Worm (Caenorhabditis elegans) whole organism, mixed stage, embryonic: Measurements from ENCODE around the gene htrl-1.

ENCODE experiments used
- M03D4.4 ChIP-seq: sonication (generic microtip); optimal IDR thresholded peaks from 2 replicates; lab custom pipeline; 2017; ENCODE audit warnings: mild to moderate bottlenecking, missing genetic modification characterization, missing compliant biosample characterization
- bed-3 ChIP-seq: fragments of 200-800 bp; sonication (Bioruptor generic); optimal IDR thresholded peaks from 3 replicates; lab custom pipeline; 2018; ENCODE audit warnings: mild to moderate bottlenecking, missing genetic modification characterization, moderate library complexity, missing compliant biosample characterization
- blmp-1 ChIP-seq: fragments of 150-350 bp; optimal IDR thresholded peaks from 2 replicates; lab custom pipeline; 2014; ENCODE audit warnings: missing biosample characterization, missing genetic modification characterization
- ceh-39 ChIP-seq: fragments of 150-350 bp; optimal IDR thresholded peaks from 2 replicates; lab custom pipeline; 2014; ENCODE audit warnings: missing biosample characterization, missing genetic modification characterization
- ceh-43 ChIP-seq: fragments of 200-800 bp; sonication (Bioruptor generic); optimal IDR thresholded peaks from 2 replicates; lab custom pipeline; 2018; ENCODE audit warnings: mild to moderate bottlenecking, missing genetic modification characterization, moderate library complexity, missing compliant biosample characterization
- ceh-83 ChIP-seq: fragments of 200-800 bp; sonication (Bioruptor generic); optimal IDR thresholded peaks from 2 replicates; lab custom pipeline; 2018; ENCODE audit warnings: mild to moderate bottlenecking, missing genetic modification characterization, missing compliant biosample characterization
- ces-1 ChIP-seq: fragments of 150-350 bp; optimal IDR thresholded peaks from 2 replicates; lab custom pipeline; 2014; ENCODE audit warnings: missing biosample characterization, missing genetic modification reagents, missing genetic modification characterization
- cnd-1 ChIP-seq: fragments of 200-800 bp; sonication (Bioruptor generic); optimal IDR thresholded peaks from 2 replicates; lab custom pipeline; 2018; ENCODE audit warnings: mild to moderate bottlenecking, missing genetic modification characterization, missing compliant biosample characterization
- drap-1 ChIP-seq: fragments of 200-800 bp; sonication (Bioruptor generic); optimal IDR thresholded peaks from 3 replicates; lab custom pipeline; 2018; ENCODE audit warnings: mild to moderate bottlenecking, missing genetic modification characterization, missing compliant biosample characterization
- elt-1 ChIP-seq: sonication (generic microtip); optimal IDR thresholded peaks from 2 replicates; lab custom pipeline; 2017; ENCODE audit warnings: missing genetic modification characterization, mild to moderate bottlenecking, missing compliant biosample characterization, antibody characterized with exemption, moderate library complexity, borderline replicate concordance; ENCODE audit not compliant: insufficient read depth
- elt-3 ChIP-seq: fragments of 150-350 bp; optimal IDR thresholded peaks from 2 replicates; lab custom pipeline; 2014; ENCODE audit warnings: missing biosample characterization, missing genetic modification characterization
- flh-1 ChIP-seq: fragments of 200-800 bp; sonication (Bioruptor generic); optimal IDR thresholded peaks from 2 replicates; lab custom pipeline; 2018; ENCODE audit warnings: mild to moderate bottlenecking, missing genetic modification characterization, moderate library complexity, missing compliant biosample characterization
- ham-2 ChIP-seq: fragments of 200-800 bp; sonication (Bioruptor generic); optimal IDR thresholded peaks from 2 replicates; lab custom pipeline; 2018; ENCODE audit warnings: mild to moderate bottlenecking, missing genetic modification characterization, missing compliant biosample characterization
- hlh-1 ChIP-seq: fragments of 150-350 bp; optimal IDR thresholded peaks from 2 replicates; lab custom pipeline; 2014; ENCODE audit warnings: missing biosample characterization, missing genetic modification reagents, missing genetic modification characterization
- lin-13 ChIP-seq: fragments of 150-350 bp; optimal IDR thresholded peaks from 2 replicates; lab custom pipeline; 2014; ENCODE audit warnings: missing biosample characterization, missing genetic modification characterization
- lin-32 ChIP-seq: fragments of 200-800 bp; sonication (Bioruptor generic); optimal IDR thresholded peaks from 2 replicates; lab custom pipeline; 2018; ENCODE audit warnings: mild to moderate bottlenecking, missing genetic modification characterization, missing compliant biosample characterization
- lsy-2 ChIP-seq: fragments of 150-350 bp; optimal IDR thresholded peaks from 2 replicates; lab custom pipeline; 2014; ENCODE audit warnings: missing biosample characterization, missing genetic modification characterization
- mab-5 ChIP-seq: fragments of 150-350 bp; optimal IDR thresholded peaks from 2 replicates; lab custom pipeline; 2014; ENCODE audit warnings: missing biosample characterization, missing genetic modification characterization
- mep-1 ChIP-seq: fragments of 150-350 bp; optimal IDR thresholded peaks from 2 replicates; lab custom pipeline; 2017; ENCODE audit warnings: missing biosample characterization, missing genetic modification reagents, missing genetic modification characterization, inconsistent platforms
- mls-2 ChIP-seq: sonication (generic microtip); optimal IDR thresholded peaks from 2 replicates; lab custom pipeline; 2016; ENCODE audit warnings: mild to moderate bottlenecking, missing genetic modification characterization, moderate library complexity, missing compliant biosample characterization
- nhr-12 ChIP-seq: fragments of 150-350 bp; optimal IDR thresholded peaks from 2 replicates; lab custom pipeline; 2014; ENCODE audit warnings: missing biosample characterization, missing genetic modification characterization
- nhr-2 ChIP-seq: fragments of 150-350 bp; optimal IDR thresholded peaks from 2 replicates; lab custom pipeline; 2014; ENCODE audit warnings: missing biosample characterization, missing genetic modification characterization
- nhr-237 ChIP-seq: fragments of 150-350 bp; optimal IDR thresholded peaks from 2 replicates; lab custom pipeline; 2014; ENCODE audit warnings: missing biosample characterization, missing genetic modification characterization
- nhr-28 ChIP-seq: fragments of 150-350 bp; optimal IDR thresholded peaks from 2 replicates; lab custom pipeline; 2014; ENCODE audit warnings: missing biosample characterization, missing genetic modification characterization
- nhr-76 ChIP-seq: sonication (generic microtip); optimal IDR thresholded peaks from 2 replicates; lab custom pipeline; 2017; ENCODE audit warnings: missing biosample characterization, missing genetic modification characterization
- pha-4 ChIP-seq: fragments of 150-350 bp; optimal IDR thresholded peaks from 2 replicates; lab custom pipeline; 2018; ENCODE audit warnings: missing biosample characterization, missing genetic modification reagents, missing genetic modification characterization
- sem-2 ChIP-seq: fragments of 200-800 bp; sonication (Bioruptor generic); optimal IDR thresholded peaks from 2 replicates; lab custom pipeline; 2018; ENCODE audit warnings: mild to moderate bottlenecking, missing genetic modification characterization, missing compliant biosample characterization
- snpc-4 ChIP-seq: fragments of 150-350 bp; optimal IDR thresholded peaks from 2 replicates; lab custom pipeline; 2014; ENCODE audit warnings: missing biosample characterization, missing genetic modification characterization
- sptf-1 ChIP-seq: sonication (generic microtip); optimal IDR thresholded peaks from 2 replicates; lab custom pipeline; 2017; ENCODE audit warnings: mild to moderate bottlenecking, missing genetic modification characterization, moderate library complexity, missing compliant biosample characterization
- tbx-8 ChIP-seq: fragments of 200-800 bp; sonication (Bioruptor generic); optimal IDR thresholded peaks from 2 replicates; lab custom pipeline; 2018; ENCODE audit warnings: mild to moderate bottlenecking, missing genetic modification characterization, moderate library complexity, missing compliant biosample characterization
- unc-120 ChIP-seq: sonication (generic microtip); optimal IDR thresholded peaks from 2 replicates; lab custom pipeline; 2017; ENCODE audit warnings: missing genetic modification characterization, missing compliant biosample characterization; ENCODE audit not compliant: poor library complexity, severe bottlenecking
- unc-39 ChIP-seq: fragments of 150-350 bp; optimal IDR thresholded peaks from 2 replicates; lab custom pipeline; 2014; ENCODE audit warnings: missing biosample characterization, missing genetic modification characterization
- unc-62 ChIP-seq: fragments of 150-350 bp; optimal IDR thresholded peaks from 2 replicates; lab custom pipeline; 2014; ENCODE audit warnings: missing biosample characterization, missing genetic modification reagents, missing genetic modification characterization
- zip-8 ChIP-seq: fragments of 150-350 bp; optimal IDR thresholded peaks from 2 replicates; lab custom pipeline; 2014; ENCODE audit warnings: missing biosample characterization, missing genetic modification characterization
- ztf-11 ChIP-seq: fragments of 150-350 bp; optimal IDR thresholded peaks from 2 replicates; lab custom pipeline; 2014; ENCODE audit warnings: missing biosample characterization, missing genetic modification characterization

Gene htrl-1

DNA sequence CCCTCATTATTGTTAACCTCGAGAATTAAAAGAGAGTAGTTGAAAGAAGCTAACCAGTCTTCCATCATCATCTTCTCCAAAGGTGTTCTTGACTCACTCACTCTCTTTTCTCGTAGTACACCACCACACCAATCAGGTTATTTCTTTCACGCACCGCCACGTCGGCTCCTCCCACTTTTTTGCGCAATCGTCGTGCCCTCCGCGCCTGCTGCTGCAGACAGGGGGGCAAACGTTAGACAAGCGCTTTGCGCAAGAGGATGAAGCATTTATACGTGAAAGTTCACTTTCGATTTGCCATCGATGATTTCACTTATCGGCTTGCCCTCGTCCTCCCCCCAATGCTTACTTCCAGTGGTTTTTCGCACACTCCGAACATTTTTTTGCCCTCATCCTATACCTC lies 29.2 kb upstream of the htrl-1 start:
- TF ChIP-seq ham-2, result peak; percentile 44
- TF ChIP-seq nhr-76 (tag; lab: Kevin White, UChicago), result no peak
- peak; percentile 70 for TF ChIP-seq blmp-1 (tag; lab: Kevin White, UChicago)
- TF ChIP-seq sptf-1, result peak; percentile 28
- TF ChIP-seq mep-1, result no peak
- TF ChIP-seq, all 35 proteins: peak for 3

DNA sequence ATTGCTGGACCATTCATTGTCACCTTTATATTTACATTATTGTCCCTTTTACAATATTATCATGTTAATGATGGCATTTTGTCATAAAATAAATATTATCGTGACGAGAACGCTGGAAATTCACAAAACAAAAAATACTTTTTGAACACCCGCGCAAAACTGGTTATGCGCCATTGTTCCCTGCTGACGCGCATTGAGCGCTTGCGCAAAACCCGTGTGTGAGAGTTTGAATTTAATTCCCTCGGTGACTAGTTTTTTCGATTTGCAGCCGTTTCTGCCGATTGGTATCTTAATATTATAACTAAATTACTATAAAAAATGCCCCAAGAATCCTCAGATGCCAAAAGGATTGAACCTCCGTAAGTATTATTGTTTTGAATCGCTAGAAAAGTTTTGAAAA lies 25.3 kb upstream of the htrl-1 start, which contains the start of gene pafo-1:
TSS of gene pafo-1 (plus strand) at position 256 of the 400 bp plus-strand sequence.
- TF ChIP-seq lsy-2 (tag; lab: Kevin White, UChicago) (peak; percentile 75), drap-1 (GFP tag; lab: Kevin White, UChicago) (peak; percentile 49), ces-1 (no peak), snpc-4 (tag; lab: Kevin White, UChicago) (no peak), sptf-1 (no peak), blmp-1 (tag; lab: Kevin White, UChicago) (no peak), ceh-43 (GFP tag; lab: Kevin White, UChicago) (peak; percentile 44), nhr-76 (tag; lab: Kevin White, UChicago) (no peak), elt-3 (tag; lab: Kevin White, UChicago) (no peak), cnd-1 (tag; lab: Kevin White, UChicago) (peak; percentile 47), nhr-237 (tag; lab: Kevin White, UChicago) (peak; percentile 74), zip-8 (tag; lab: Kevin White, UChicago) (no peak), unc-62 (no peak), ceh-83 (GFP tag; lab: Kevin White, UChicago) (peak; percentile 19), mep-1 (peak; percentile 80), ham-2 (no peak), ztf-11 (tag; lab: Kevin White, UChicago) (no peak), mab-5 (tag; lab: Kevin White, UChicago) (no peak), mls-2 (tag; lab: Kevin White, UChicago) (no peak), hlh-1 (tag; lab: Kevin White, UChicago) (peak; percentile 57), flh-1 (GFP tag; lab: Kevin White, UChicago) (no peak), bed-3 (GFP tag; lab: Kevin White, UChicago) (no peak), lin-32 (GFP tag; lab: Kevin White, UChicago) (no peak), M03D4.4 (tag; lab: Kevin White, UChicago) (peak; percentile 76), nhr-2 (tag; lab: Kevin White, UChicago) (no peak), ceh-39 (peak; percentile 20), pha-4 (tag; lab: Kevin White, UChicago) (peak; percentile 70), nhr-28 (tag; lab: Kevin White, UChicago) (no peak), lin-13 (tag; lab: Kevin White, UChicago) (peak; percentile 87), unc-120 (peak; percentile 28), tbx-8 (GFP tag; lab: Kevin White, UChicago) (peak; percentile 43), unc-39 (tag; lab: Kevin White, UChicago) (no peak), sem-2 (GFP tag; lab: Kevin White, UChicago) (peak; percentile 32), nhr-12 (tag; lab: Kevin White, UChicago) (no peak), elt-1 (tag; lab: Kevin White, UChicago) (no peak)

DNA sequence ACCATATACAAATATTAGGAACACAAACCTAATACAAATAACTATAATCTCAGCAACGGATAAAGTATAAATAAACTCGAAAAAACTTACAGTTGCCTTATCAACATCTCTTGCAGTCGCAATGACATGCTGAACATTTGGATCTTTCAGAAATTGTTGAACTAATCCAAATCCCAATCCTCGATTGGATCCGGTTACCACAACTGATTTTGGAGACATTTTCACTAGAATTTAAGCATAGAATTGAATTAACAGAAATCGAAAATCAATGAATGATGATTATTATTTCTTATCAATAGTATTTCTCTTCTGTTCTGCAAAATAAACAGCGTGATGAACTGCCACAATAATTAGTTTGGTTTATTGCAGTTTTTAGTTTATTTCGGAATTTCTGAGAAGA lies 24.0 kb upstream of the htrl-1 start, which contains the start of the genes C55A6.11 and C55A6.7:
TSS of gene C55A6.11 (plus strand) at position 301 of the 400 bp plus-strand sequence.
TSS of gene C55A6.7 (minus strand) at position 316 of the 400 bp plus-strand sequence.
- no peak for TF ChIP-seq mab-5 (tag; lab: Kevin White, UChicago)
- no peak for TF ChIP-seq hlh-1 (tag; lab: Kevin White, UChicago)
- no peak for TF ChIP-seq unc-62
- TF ChIP-seq nhr-2 (tag; lab: Kevin White, UChicago), result no peak
- TF ChIP-seq ztf-11 (tag; lab: Kevin White, UChicago), result no peak
- TF ChIP-seq, all 35 proteins: peak for 0

DNA sequence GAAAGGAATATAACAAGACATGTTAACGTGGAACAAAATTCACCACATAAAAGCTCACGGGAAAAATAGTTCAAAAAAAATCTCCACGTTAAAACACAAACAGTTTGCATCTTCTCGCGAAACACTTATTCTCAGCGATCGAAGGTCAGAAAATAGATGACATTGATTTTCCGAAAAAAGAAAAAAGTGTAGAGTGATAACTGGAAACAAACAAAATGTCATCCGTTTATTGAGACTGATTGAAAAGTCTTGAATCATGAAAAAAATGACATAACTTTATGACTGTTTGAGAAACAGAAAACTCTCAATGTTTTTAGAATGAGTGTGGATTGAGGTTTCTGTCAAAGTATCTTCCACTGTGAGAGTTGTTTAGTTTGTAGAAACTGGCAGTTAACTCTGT lies 21.6 kb upstream of the htrl-1 start, which contains the start of gene C55A6.4:
TSS of gene C55A6.4 (minus strand) at position 101 of the 400 bp plus-strand sequence.
- TF ChIP-seq unc-62, result no peak
- no peak for TF ChIP-seq ham-2
- TF ChIP-seq mab-5 (tag; lab: Kevin White, UChicago), result no peak
- no peak for TF ChIP-seq cnd-1 (tag; lab: Kevin White, UChicago)
- TF ChIP-seq lin-13 (tag; lab: Kevin White, UChicago), result no peak
- TF ChIP-seq nhr-2 (tag; lab: Kevin White, UChicago), result no peak
